Worm (Caenorhabditis elegans) whole organism, mixed stage, embryonic: Measurements from ENCODE around the gene F33G12.7.

Experiments used
- elt-3 ChIP-seq: fragments of 150-350 bp; optimal IDR thresholded peaks from 2 replicates; lab custom pipeline; 2014; ENCODE audit warnings: missing biosample characterization, missing genetic modification characterization
- nhr-28 ChIP-seq: fragments of 150-350 bp; optimal IDR thresholded peaks from 2 replicates; lab custom pipeline; 2014; ENCODE audit warnings: missing biosample characterization, missing genetic modification characterization
- pha-4 ChIP-seq: fragments of 150-350 bp; optimal IDR thresholded peaks from 2 replicates; lab custom pipeline; 2018; ENCODE audit warnings: missing biosample characterization, missing genetic modification reagents, missing genetic modification characterization
- snpc-4 ChIP-seq: fragments of 150-350 bp; optimal IDR thresholded peaks from 2 replicates; lab custom pipeline; 2014; ENCODE audit warnings: missing biosample characterization, missing genetic modification characterization
- unc-39 ChIP-seq: fragments of 150-350 bp; optimal IDR thresholded peaks from 2 replicates; lab custom pipeline; 2014; ENCODE audit warnings: missing biosample characterization, missing genetic modification characterization

DNA sequence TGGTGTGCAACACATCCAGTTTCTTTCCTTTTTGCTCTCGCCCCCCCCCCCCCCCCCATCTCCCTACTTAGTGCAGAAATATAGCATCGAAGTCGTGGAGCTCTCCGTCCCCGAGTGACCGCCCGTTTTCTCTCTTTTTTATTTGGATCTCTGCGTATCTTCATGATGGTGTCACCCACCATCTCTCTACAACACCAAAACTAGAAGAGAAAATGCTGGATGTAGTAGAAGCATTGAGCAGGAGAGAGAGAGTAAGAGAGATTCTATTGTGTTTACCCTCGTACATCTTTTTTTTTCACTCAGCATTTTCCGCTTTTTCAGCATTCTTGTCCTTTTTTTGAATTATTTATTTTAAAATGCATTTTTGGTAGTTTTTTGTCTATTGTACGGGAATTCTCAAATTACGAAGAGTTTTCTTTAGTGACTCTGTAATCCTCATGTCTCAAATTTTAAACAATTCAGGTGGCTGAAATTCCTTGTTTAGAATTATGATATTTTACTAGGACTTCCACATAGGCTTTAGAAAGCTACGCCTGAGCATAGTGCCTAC lies 2.0 kb upstream of the F33G12.7 start:
- TF ChIP-seq pha-4 (tag; lab: Kevin White, UChicago), result no peak
- no peak for TF ChIP-seq snpc-4 (tag; lab: Kevin White, UChicago)
- no peak for TF ChIP-seq unc-39 (tag; lab: Kevin White, UChicago)
- TF ChIP-seq elt-3 (tag; lab: Kevin White, UChicago), result no peak
- no peak for TF ChIP-seq nhr-28 (tag; lab: Kevin White, UChicago)
